Fruit fly (Drosophila melanogaster) whole organism, embryonic: ENCODE measurements around the gene Sgt1.

Experiments
- Awh ChIP-seq: fragments of 200-800 bp; sonication (Bioruptor generic); IDR thresholded peaks from 2 replicates; pipeline ENCODE4, ENCODE4 v1.3.6; 2022; ENCODE audit warnings: missing biosample characterization, missing genetic modification characterization
- CG10979 ChIP-seq: fragments of 200-800 bp; sonication (Bioruptor generic); optimal IDR thresholded peaks from 2 replicates; lab custom pipeline; 2018; ENCODE audit warnings: missing biosample characterization, mild to moderate bottlenecking, missing genetic modification characterization, moderate library complexity
- CG11723 ChIP-seq: fragments of 200-800 bp; sonication (Bioruptor generic); optimal IDR thresholded peaks from 2 replicates; lab custom pipeline; 2017; ENCODE audit warnings: missing biosample characterization, mild to moderate bottlenecking, missing genetic modification characterization
- CG12071 ChIP-seq: fragments of 200-800 bp; sonication (Bioruptor generic); optimal IDR thresholded peaks from 3 replicates; lab custom pipeline; 2018; ENCODE audit warnings: missing biosample characterization, mild to moderate bottlenecking, missing genetic modification characterization
- CG13296 ChIP-seq: fragments of 200-800 bp; sonication (Bioruptor generic); optimal IDR thresholded peaks from 3 replicates; lab custom pipeline; 2018; ENCODE audit warnings: missing biosample characterization, mild to moderate bottlenecking, missing genetic modification characterization
- CG13424 ChIP-seq: fragments of 200-800 bp; sonication (Bioruptor generic); optimal IDR thresholded peaks from 2 replicates; lab custom pipeline; 2019; ENCODE audit warnings: missing biosample characterization, mild to moderate bottlenecking, missing genetic modification characterization, moderate library complexity
- CG13624 ChIP-seq: fragments of 200-800 bp; sonication (Bioruptor generic); optimal IDR thresholded peaks from 2 replicates; lab custom pipeline; 2016; ENCODE audit warnings: missing biosample characterization, missing genetic modification characterization
- CG15696 ChIP-seq: fragments of 200-800 bp; sonication (Bioruptor generic); optimal IDR thresholded peaks from 2 replicates; lab custom pipeline; 2019; ENCODE audit warnings: missing biosample characterization, mild to moderate bottlenecking, missing genetic modification characterization, moderate library complexity
- CG16863 ChIP-seq: fragments of 200-800 bp; sonication (Bioruptor generic); optimal IDR thresholded peaks from 3 replicates; lab custom pipeline; 2016; ENCODE audit warnings: missing biosample characterization, missing genetic modification characterization
- CG18599 ChIP-seq: fragments of 200-800 bp; sonication (Bioruptor generic); optimal IDR thresholded peaks from 3 replicates; lab custom pipeline; 2017; ENCODE audit warnings: missing biosample characterization, missing genetic modification characterization, mild to moderate bottlenecking, moderate library complexity, missing genetic modification reagents
- CG2712 ChIP-seq: fragments of 200-800 bp; optimal IDR thresholded peaks from 3 replicates; lab custom pipeline; 2019; ENCODE audit warnings: missing biosample characterization, mild to moderate bottlenecking, missing genetic modification characterization, moderate library complexity
- CG31224 ChIP-seq: fragments of 200-800 bp; sonication (Bioruptor generic); IDR thresholded peaks from 2 replicates; pipeline ENCODE4 v1.3.6; 2022; ENCODE audit warnings: missing biosample characterization, missing genetic modification characterization
- CG3838 ChIP-seq: fragments of 200-800 bp; sonication (Bioruptor generic); optimal IDR thresholded peaks from 3 replicates; lab custom pipeline; 2016; ENCODE audit warnings: missing biosample characterization, missing genetic modification characterization
- CG3995 ChIP-seq: fragments of 200-800 bp; sonication (Bioruptor generic); optimal IDR thresholded peaks from 3 replicates; lab custom pipeline; 2016; ENCODE audit warnings: missing biosample characterization, missing genetic modification characterization
- CG4328 ChIP-seq: fragments of 200-800 bp; sonication (Bioruptor generic); optimal IDR thresholded peaks from 3 replicates; lab custom pipeline; 2017; ENCODE audit warnings: missing biosample characterization, missing genetic modification reagents, missing genetic modification characterization
- CG4360 ChIP-seq: fragments of 200-800 bp; sonication (Bioruptor generic); IDR thresholded peaks from 2 replicates; pipeline ENCODE4 v1.3.6; 2022; ENCODE audit warnings: missing biosample characterization, missing genetic modification characterization
- CG4404 ChIP-seq: fragments of 200-800 bp; sonication (Bioruptor generic); IDR thresholded peaks from 2 replicates; pipeline ENCODE4 v1.3.6; 2022; ENCODE audit warnings: missing biosample characterization, missing genetic modification characterization
- CG4820 ChIP-seq: fragments of 200-800 bp; sonication (Bioruptor generic); optimal IDR thresholded peaks from 3 replicates; lab custom pipeline; 2016; ENCODE audit warnings: missing biosample characterization, missing genetic modification characterization
- CG5245 ChIP-seq: fragments of 200-800 bp; sonication (Bioruptor generic); optimal IDR thresholded peaks from 3 replicates; lab custom pipeline; 2016; ENCODE audit warnings: missing biosample characterization, missing genetic modification characterization
- CG6683 ChIP-seq: fragments of 200-800 bp; sonication (Bioruptor generic); optimal IDR thresholded peaks from 2 replicates; lab custom pipeline; 2017; ENCODE audit warnings: missing biosample characterization, mild to moderate bottlenecking, missing genetic modification characterization, missing genetic modification reagents
- CG6854 ChIP-seq: fragments of 200-800 bp; sonication (Bioruptor generic); optimal IDR thresholded peaks from 3 replicates; lab custom pipeline; 2017; ENCODE audit warnings: missing biosample characterization, mild to moderate bottlenecking, missing genetic modification characterization
- CG7745 ChIP-seq: fragments of 200-800 bp; sonication (Bioruptor generic); optimal IDR thresholded peaks from 2 replicates; lab custom pipeline; 2018; ENCODE audit warnings: missing biosample characterization, mild to moderate bottlenecking, missing genetic modification characterization, moderate library complexity
- CG9932 ChIP-seq: fragments of 200-800 bp; sonication (Bioruptor generic); IDR thresholded peaks from 2 replicates; pipeline ENCODE4 v1.3.6; 2022; ENCODE audit warnings: missing biosample characterization, missing genetic modification characterization
- Camta ChIP-seq: fragments of 200-800 bp; sonication (Bioruptor generic); optimal IDR thresholded peaks from 2 replicates; lab custom pipeline; 2016; ENCODE audit warnings: missing biosample characterization, missing genetic modification characterization
- Fer3 ChIP-seq: fragments of 200-800 bp; sonication (Bioruptor generic); optimal IDR thresholded peaks from 2 replicates; lab custom pipeline; 2018; ENCODE audit warnings: missing biosample characterization, mild to moderate bottlenecking, missing genetic modification characterization, moderate library complexity
- Hsf ChIP-seq: fragments of 200-800 bp; sonication (Bioruptor generic); optimal IDR thresholded peaks from 3 replicates; lab custom pipeline; 2016; ENCODE audit warnings: missing biosample characterization, missing genetic modification characterization
- Lim3 ChIP-seq: fragments of 200-800 bp; sonication (Bioruptor generic); IDR thresholded peaks from 2 replicates; pipeline ENCODE4 v1.3.6; 2022; ENCODE audit warnings: missing biosample characterization, missing genetic modification characterization
- Meics ChIP-seq: fragments of 200-800 bp; sonication (Bioruptor generic); optimal IDR thresholded peaks from 2 replicates; lab custom pipeline; 2017; ENCODE audit warnings: missing biosample characterization, mild to moderate bottlenecking, missing genetic modification characterization
- Nf-YA ChIP-seq: fragments of 200-800 bp; sonication (Bioruptor generic); IDR thresholded peaks from 2 replicates; pipeline ENCODE4 v1.3.6; 2022; ENCODE audit warnings: missing biosample characterization, missing genetic modification characterization
- Scr ChIP-seq: fragments of 200-800 bp; sonication (Bioruptor generic); IDR thresholded peaks from 2 replicates; pipeline ENCODE4 v1.3.6; 2022; ENCODE audit warnings: missing biosample characterization, missing genetic modification characterization; ENCODE audit not compliant: partially characterized antibody
- ase ChIP-seq: fragments of 200-800 bp; sonication (Bioruptor generic); IDR thresholded peaks from 3 replicates; pipeline ENCODE4 v1.3.6; 2022; ENCODE audit warnings: missing biosample characterization, missing genetic modification characterization
- corto ChIP-seq: fragments of 200-800 bp; sonication (Bioruptor generic); optimal IDR thresholded peaks from 2 replicates; lab custom pipeline; 2016; ENCODE audit warnings: missing biosample characterization, mild to moderate bottlenecking, missing genetic modification characterization, moderate library complexity
- dysf ChIP-seq: fragments of 200-800 bp; sonication (Bioruptor generic); IDR thresholded peaks from 3 replicates; pipeline ENCODE4 v1.3.6; 2022; ENCODE audit warnings: missing biosample characterization, missing genetic modification characterization
- en ChIP-seq: fragments of 200-800 bp; sonication (Bioruptor generic); optimal IDR thresholded peaks from 2 replicates; lab custom pipeline; 2016; ENCODE audit warnings: missing biosample characterization, missing genetic modification characterization
- fd3F ChIP-seq: fragments of 200-800 bp; sonication (Bioruptor generic); optimal IDR thresholded peaks from 2 replicates; lab custom pipeline; 2018; ENCODE audit warnings: missing biosample characterization, mild to moderate bottlenecking, missing genetic modification characterization, moderate library complexity
- gcm2 ChIP-seq: fragments of 200-800 bp; sonication (Bioruptor generic); optimal IDR thresholded peaks from 2 replicates; lab custom pipeline; 2016; ENCODE audit warnings: missing biosample characterization, missing genetic modification characterization
- jigr1 ChIP-seq: fragments of 200-800 bp; sonication (Bioruptor generic); IDR thresholded peaks from 3 replicates; pipeline ENCODE4 v1.3.6; 2022; ENCODE audit warnings: missing biosample characterization, missing genetic modification characterization
- lab ChIP-seq: fragments of 200-800 bp; sonication (Bioruptor generic); optimal IDR thresholded peaks from 3 replicates; lab custom pipeline; 2017; ENCODE audit warnings: missing biosample characterization, missing genetic modification characterization, mild to moderate bottlenecking, moderate library complexity, missing genetic modification reagents
- nom ChIP-seq: fragments of 200-800 bp; sonication (Bioruptor generic); optimal IDR thresholded peaks from 2 replicates; lab custom pipeline; 2017; ENCODE audit warnings: missing biosample characterization, missing genetic modification characterization, mild to moderate bottlenecking, moderate library complexity, missing genetic modification reagents
- onecut ChIP-seq: fragments of 200-800 bp; sonication (Bioruptor generic); IDR thresholded peaks from 2 replicates; pipeline ENCODE4 v1.3.6; 2022; ENCODE audit warnings: missing biosample characterization, missing genetic modification characterization
- org-1 ChIP-seq: fragments of 200-800 bp; sonication (Bioruptor generic); optimal IDR thresholded peaks from 2 replicates; lab custom pipeline; 2017; ENCODE audit warnings: missing biosample characterization, missing genetic modification characterization
- p53 ChIP-seq: fragments of 200-800 bp; sonication (Bioruptor generic); optimal IDR thresholded peaks from 2 replicates; lab custom pipeline; 2016; ENCODE audit warnings: missing biosample characterization, missing genetic modification characterization
- pita ChIP-seq: fragments of 200-800 bp; sonication (Bioruptor generic); optimal IDR thresholded peaks from 2 replicates; lab custom pipeline; 2017; ENCODE audit warnings: missing biosample characterization, mild to moderate bottlenecking, missing genetic modification characterization
- schlank ChIP-seq: fragments of 200-800 bp; sonication (Bioruptor generic); optimal IDR thresholded peaks from 2 replicates; lab custom pipeline; 2018; ENCODE audit warnings: missing biosample characterization, mild to moderate bottlenecking, missing genetic modification characterization
- sd ChIP-seq: fragments of 200-800 bp; sonication (Bioruptor generic); optimal IDR thresholded peaks from 3 replicates; lab custom pipeline; 2018; ENCODE audit warnings: missing biosample characterization, mild to moderate bottlenecking, missing genetic modification characterization, moderate library complexity
- sima ChIP-seq: fragments of 200-800 bp; sonication (Bioruptor generic); optimal IDR thresholded peaks from 2 replicates; lab custom pipeline; 2016; ENCODE audit warnings: missing biosample characterization, missing genetic modification characterization
- sisA ChIP-seq: fragments of 200-800 bp; sonication (Bioruptor generic); IDR thresholded peaks from 2 replicates; pipeline ENCODE4 v1.3.6; 2022; ENCODE audit warnings: missing biosample characterization, missing genetic modification characterization
- tgo ChIP-seq: fragments of 200-800 bp; sonication (Bioruptor generic); IDR thresholded peaks from 3 replicates; pipeline ENCODE4 v1.3.6; 2022; ENCODE audit warnings: missing biosample characterization, missing genetic modification characterization
- tll ChIP-seq, 2 experiments: fragments of 200-800 bp in 1 of 2; fragments of >200 bp in 1 of 2; sonication (Bioruptor generic) in 1 of 2; optimal IDR thresholded peaks; 2 replicates each; lab custom pipeline; 2017 to 2019; ENCODE audit warnings: missing biosample characterization in 2 of 2, missing genetic modification characterization in 2 of 2, mild to moderate bottlenecking in 1 of 2, moderate library complexity in 1 of 2
- wek ChIP-seq: fragments of 200-800 bp; sonication (Bioruptor generic); optimal IDR thresholded peaks from 3 replicates; lab custom pipeline; 2018; ENCODE audit warnings: missing biosample characterization, mild to moderate bottlenecking, missing genetic modification characterization, moderate library complexity
- zen ChIP-seq: fragments of 200-800 bp; sonication (Bioruptor generic); optimal IDR thresholded peaks from 3 replicates; lab custom pipeline; 2018; ENCODE audit warnings: missing biosample characterization, mild to moderate bottlenecking, missing genetic modification characterization, moderate library complexity

Gene Sgt1

DNA sequence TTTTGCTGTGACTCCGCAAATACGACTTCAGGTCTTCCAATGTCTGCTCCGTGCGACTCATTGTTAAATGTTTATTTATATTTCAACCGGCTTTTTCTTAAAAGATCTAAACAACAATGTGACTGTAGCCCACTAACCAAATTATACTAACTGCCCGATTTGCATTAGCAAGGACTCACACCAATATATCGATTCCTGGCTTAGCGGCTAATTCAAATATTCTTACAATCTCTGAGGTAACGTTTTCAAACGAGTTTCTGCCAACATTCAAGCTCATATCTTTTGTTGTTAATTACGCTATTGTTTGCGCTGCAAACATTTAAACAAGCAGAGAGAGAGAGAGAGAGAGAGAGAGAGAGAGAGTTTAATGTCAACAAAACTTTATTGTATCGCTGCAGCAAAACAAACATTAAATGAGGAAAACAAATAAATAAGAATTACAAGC lies 3.5 kb upstream of the Sgt1 start, which contains the start of gene tex (continued):
- TF ChIP-seq CG6854 (GFP tag; lab: Kevin White, UChicago) = no peak
- no peak for TF ChIP-seq CG4328 (GFP tag; lab: Kevin White, UChicago)
- TF ChIP-seq tgo (GFP tag; lab: Robert Waterston, UW) = no peak
- TF ChIP-seq sima = no peak
- TF ChIP-seq CG11723 (GFP tag; lab: Kevin White, UChicago) = peak; percentile 25
- TF ChIP-seq CG7745 (tag; lab: Kevin White, UChicago) = peak; percentile 24
- TF ChIP-seq CG18599 (GFP tag; lab: Kevin White, UChicago) = no peak
- peak; percentile 56 for TF ChIP-seq pita (GFP tag; lab: Kevin White, UChicago)
- TF ChIP-seq tll (GFP tag; optimal IDR thresholded peaks at IDR 0.05; lab: Kevin White, UChicago) = peak in 1 of 2 experiments; percentile 16
- peak; percentile 32 for TF ChIP-seq CG12071 (GFP tag; lab: Kevin White, UChicago)
- no peak for TF ChIP-seq ase (GFP tag; lab: Robert Waterston, UW)
- no peak for TF ChIP-seq CG3838 (GFP tag; lab: Kevin White, UChicago)
- TF ChIP-seq lab (GFP tag; lab: Kevin White, UChicago) = no peak
- TF ChIP-seq CG4360 = no peak
- TF ChIP-seq corto = no peak
- TF ChIP-seq CG3995 (GFP tag; lab: Kevin White, UChicago) = no peak
- no peak for TF ChIP-seq fd3F (GFP tag; lab: Kevin White, UChicago)
- peak; percentile 4 for TF ChIP-seq CG13424 (tag; lab: Kevin White, UChicago)
- TF ChIP-seq CG4820 (GFP tag; lab: Kevin White, UChicago) = no peak
- TF ChIP-seq jigr1 (GFP tag; lab: Robert Waterston, UW) = no peak
- TF ChIP-seq CG15696 (tag; lab: Kevin White, UChicago) = peak; percentile 68
- TF ChIP-seq CG4404 (GFP tag; lab: Robert Waterston, UW) = no peak
- TF ChIP-seq Lim3 = no peak
- TF ChIP-seq CG31224 = no peak
- peak; percentile 31 for TF ChIP-seq CG10979 (tag; lab: Kevin White, UChicago)
- peak; percentile 55 for TF ChIP-seq CG2712 (tag; lab: Kevin White, UChicago)
- TF ChIP-seq schlank (tag; lab: Kevin White, UChicago) = no peak
- peak; percentile 57 for TF ChIP-seq wek (GFP tag; lab: Kevin White, UChicago)
- TF ChIP-seq Nf-YA = no peak
- no peak for TF ChIP-seq Hsf (GFP tag; lab: Kevin White, UChicago)
- no peak for TF ChIP-seq CG9932 (GFP tag; lab: Robert Waterston, UW)
- no peak for TF ChIP-seq p53 (GFP tag; lab: Kevin White, UChicago)
- TF ChIP-seq CG6683 = no peak
- TF ChIP-seq Fer3 = peak; percentile 18
- no peak for TF ChIP-seq dysf (GFP tag; lab: Robert Waterston, UW)
- TF ChIP-seq gcm2 (GFP tag; lab: Kevin White, UChicago) = no peak
- TF ChIP-seq nom (GFP tag; lab: Kevin White, UChicago) = no peak
- TF ChIP-seq org-1 = peak; percentile 29
- TF ChIP-seq Camta (GFP tag; lab: Kevin White, UChicago) = no peak
- no peak for TF ChIP-seq CG13624 (GFP tag; lab: Kevin White, UChicago)
- peak; percentile 2 for TF ChIP-seq CG16863 (GFP tag; lab: Kevin White, UChicago)
- peak; percentile 22 for TF ChIP-seq sd
- peak; percentile 53 for TF ChIP-seq onecut (GFP tag; lab: Robert Waterston, UW)
- no peak for TF ChIP-seq sisA
- no peak for TF ChIP-seq Meics
- peak; percentile 88 for TF ChIP-seq Awh (GFP tag; lab: Robert Waterston, UW)
- TF ChIP-seq zen (tag; lab: Kevin White, UChicago) = peak; percentile 6
- TF ChIP-seq en = no peak
- TF ChIP-seq CG13296 (GFP tag; lab: Kevin White, UChicago) = no peak
- TF ChIP-seq Scr (GFP tag; lab: Robert Waterston, UW) = no peak
- TF ChIP-seq CG5245 (GFP tag; lab: Kevin White, UChicago) = peak; percentile 10
